Worm (Caenorhabditis elegans): ENCODE data around the gene ddx-17.

ddx-17 gene

DNA sequence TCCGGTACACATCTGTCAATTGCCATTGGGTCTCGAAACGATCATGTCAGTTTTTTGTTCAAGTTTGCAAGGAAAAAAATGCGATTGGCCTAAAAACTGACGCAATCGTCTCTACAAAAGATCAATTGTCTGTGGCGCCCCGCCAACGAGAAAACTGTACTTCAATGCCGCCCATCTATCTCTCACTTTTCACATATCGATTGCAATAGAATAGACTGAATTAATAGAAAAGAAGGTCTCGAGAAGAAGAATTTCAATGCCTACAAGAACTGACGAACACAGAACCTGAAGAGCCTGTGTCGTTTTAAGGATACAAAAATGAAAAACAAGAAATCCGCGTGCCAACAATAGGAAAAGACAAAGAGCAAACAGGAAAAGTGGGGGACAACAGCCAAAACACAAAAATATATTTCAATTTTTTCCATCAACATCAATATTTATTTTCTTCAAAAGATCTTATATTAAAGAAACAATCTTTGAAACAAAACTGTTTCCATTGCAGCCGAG is 3.4 kb downstream of the ddx-17 start:
- TF ChIP-seq mcd-1 (GFP tag; IDR thresholded peaks at IDR 0.05) (peak; percentile 42; the same call in 1 of the 2 replicates), zim-3 (tag; optimal IDR thresholded peaks at IDR 0.05) (peak; percentile 27), F49E8.2 (tag; optimal IDR thresholded peaks at IDR 0.05; ENCODE audit: insufficient read depth) (peak; percentile 50), lin-35 (GFP tag; optimal IDR thresholded peaks at IDR 0.05) (peak in 1 of 3 experiments; percentile 33), let-607 (tag; optimal IDR thresholded peaks at IDR 0.05) (peak; percentile 65 to 79), Y56A3A.18 (GFP tag; IDR thresholded peaks at IDR 0.05) (peak; percentile 65; the same call in 1 of the 2 replicates), hmg-20 (GFP tag; IDR thresholded peaks at IDR 0.05) (0 out of 2 replicates have a peak, but pooled peaks have one; percentile 64), ceh-58 (GFP tag; IDR thresholded peaks at IDR 0.05) (no peak), F52B5.7 (tag; optimal IDR thresholded peaks at IDR 0.05) (no peak), dpff-1 (tag; optimal IDR thresholded peaks at IDR 0.05) (no peak), madf-10 (tag; optimal IDR thresholded peaks at IDR 0.05) (peak; percentile 22), hsf-1 (GFP tag; IDR thresholded peaks at IDR 0.05) (peak; percentile 53; the same call in 1 of the 2 replicates), bed-2 (GFP tag; IDR thresholded peaks at IDR 0.05) (no peak), die-1 (tag; optimal IDR thresholded peaks at IDR 0.05) (peak; percentile 30), ekl-4 (GFP tag; IDR thresholded peaks at IDR 0.05) (peak; percentile 40; the same call in 1 of the 2 replicates), F37B4.10 (GFP tag; IDR thresholded peaks at IDR 0.05) (no peak), athp-1 (tag; optimal IDR thresholded peaks at IDR 0.05) (peak; percentile 49), hmg-1.2 (GFP tag; IDR thresholded peaks at IDR 0.05) (peak; percentile 8; the same call in 1 of the 2 replicates), ccch-3 (GFP tag; optimal IDR thresholded peaks at IDR 0.05) (no peak), akir-1 (GFP tag; optimal IDR thresholded peaks at IDR 0.05) (no peak), attf-5 (GFP tag; optimal IDR thresholded peaks at IDR 0.05) (peak; percentile 61), nhr-80 (tag; optimal IDR thresholded peaks at IDR 0.05) (peak; percentile 88), T26A5.8 (tag; optimal IDR thresholded peaks at IDR 0.05) (peak; percentile 51), cebp-1 (GFP tag; IDR thresholded peaks at IDR 0.05) (no peak), cebp-1 (tag; optimal IDR thresholded peaks at IDR 0.05) (peak; percentile 40), egl-18 (GFP tag; IDR thresholded peaks at IDR 0.05) (no peak), tbx-9 (tag; optimal IDR thresholded peaks at IDR 0.05; ENCODE audit: borderline replicate concordance) (no peak), madf-3 (GFP tag; IDR thresholded peaks at IDR 0.05) (peak; percentile 72; the same call in 1 of the 2 replicates), C17E4.6 (GFP tag; IDR thresholded peaks at IDR 0.05) (0 out of 2 replicates have a peak, but pooled peaks have one; percentile 27), Y79H2A.3 (GFP tag; conservative IDR thresholded peaks at IDR 0.05) (no peak), ztf-22 (GFP tag; optimal IDR thresholded peaks at IDR 0.05) (peak; percentile 4), somi-1 (GFP tag; optimal IDR thresholded peaks at IDR 0.05) (peak; percentile 14), F33H1.4 (GFP tag; IDR thresholded peaks at IDR 0.05) (peak; percentile 16; the same call in 1 of the 2 replicates), repo-1 (tag; optimal IDR thresholded peaks at IDR 0.05) (peak; percentile 77), mel-28 (tag; optimal IDR thresholded peaks at IDR 0.05; ENCODE audit: borderline replicate concordance) (no peak), sdz-38 (tag; optimal IDR thresholded peaks at IDR 0.05) (no peak), lin-40 (tag; optimal IDR thresholded peaks at IDR 0.05) (peak; percentile 36), rec-8 (tag; optimal IDR thresholded peaks at IDR 0.05) (no peak), egrh-3 (GFP tag; IDR thresholded peaks at IDR 0.05) (no peak), lin-26 (GFP tag; IDR thresholded peaks at IDR 0.05) (peak; percentile 30; the same call in 1 of the 2 replicates), atf-7 (tag; optimal IDR thresholded peaks at IDR 0.05) (peak; percentile 12), Y67H2A.10 (GFP tag; conservative IDR thresholded peaks at IDR 0.05) (no peak), snpc-1.3 (tag; optimal IDR thresholded peaks at IDR 0.05; ENCODE audit: insufficient read depth) (peak; percentile 37), sptf-2 (GFP tag; optimal IDR thresholded peaks at IDR 0.05) (no peak), sea-2 (GFP tag; IDR thresholded peaks at IDR 0.05) (no peak), pbrm-1 (GFP tag; IDR thresholded peaks at IDR 0.05) (peak; percentile 59; the same call in 1 of the 2 replicates), attf-3 (GFP tag; conservative IDR thresholded peaks at IDR 0.05) (no peak)

Data from whole organism, young adult.